Fruit fly (Drosophila melanogaster) Kc167 (cell line): Measurements from ENCODE around the gene Nse1.

Experiments used
- Myc ChIP-seq: fragments of >200 bp; optimal IDR thresholded peaks from 2 replicates; lab custom pipeline; 2017; ENCODE audit warnings: missing external identifiers
- Sin3A ChIP-seq: fragments of >200 bp; optimal IDR thresholded peaks from 2 replicates; lab custom pipeline; 2018; ENCODE audit warnings: missing external identifiers
- h ChIP-seq: fragments of >200 bp; optimal IDR thresholded peaks from 3 replicates; lab custom pipeline; 2018; ENCODE audit warnings: missing external identifiers
- insv ChIP-seq: fragments of >200 bp; optimal IDR thresholded peaks from 3 replicates; lab custom pipeline; 2018; ENCODE audit warnings: missing external identifiers
- psq ChIP-seq: fragments of >200 bp; optimal IDR thresholded peaks from 2 replicates; lab custom pipeline; 2017; ENCODE audit warnings: missing external identifiers
- ttk ChIP-seq: sonication (Bioruptor generic); optimal IDR thresholded peaks from 2 replicates; lab custom pipeline; 2017; ENCODE audit warnings: missing external identifiers

The Nse1 gene

dm6 chr2L:6632307-6632706, 45.1 kb downstream of the Nse1 start, which contains the start of gene Oatp26F:
Gene Oatp26F (minus strand): TSS chr2L:6632407.
- TF ChIP-seq insv (lab: Kevin White, UChicago) (no peak), psq (lab: Kevin White, UChicago) (no peak), h (lab: Kevin White, UChicago) (no peak), ttk (lab: Kevin White, UChicago) (no peak), Myc (no peak), Sin3A (no peak)
